Fruit fly (Drosophila melanogaster): ENCODE measurements around the gene CG15414.

DNA sequence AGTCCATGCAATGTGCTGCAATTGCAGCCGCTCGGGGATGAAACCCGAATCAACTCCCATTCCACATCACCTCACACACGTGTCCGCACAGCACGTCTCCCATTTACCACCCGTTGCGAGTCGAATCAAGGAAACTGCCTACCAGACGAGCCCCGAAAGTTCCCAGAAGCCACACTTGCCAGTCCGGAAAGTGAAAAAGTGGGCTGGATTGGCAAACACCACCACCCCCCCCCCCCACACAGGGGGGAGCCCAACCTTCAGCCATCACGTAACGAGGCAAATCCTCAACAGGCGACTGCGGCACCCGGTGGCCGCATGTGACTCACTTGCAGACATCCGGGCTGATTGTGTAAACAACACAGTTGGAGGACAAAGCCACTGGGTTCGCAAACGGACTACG is 14.0 kb upstream of the CG15414 start:
- TF ChIP-seq usp (GFP tag; optimal IDR thresholded peaks at IDR 0.05) (no peak), Dll (optimal IDR thresholded peaks at IDR 0.05) (no peak), pan (optimal IDR thresholded peaks at IDR 0.05) (no peak), psq (optimal IDR thresholded peaks at IDR 0.05) (no peak), CG8478 (optimal IDR thresholded peaks at IDR 0.05) (no peak)
